Worm (Caenorhabditis elegans): ENCODE results near the gene F53A9.3.

F53A9.3 gene

ce11 chrX:8708053-8708452 is at the start of gene F53A9.3:
F53A9.3 (plus strand) TSS chrX:8708353.
- TF ChIP-seq W03F9.2 (tag; optimal IDR thresholded peaks at IDR 0.05) (no peak), him-1 (tag; optimal IDR thresholded peaks at IDR 0.05) (no peak), dao-5 (tag; optimal IDR thresholded peaks at IDR 0.05) (no peak)

ce11 chrX:8659521-8659920 is 48.6 kb upstream of the F53A9.3 start:
- TF ChIP-seq him-1 (tag; optimal IDR thresholded peaks at IDR 0.05), result no peak
- no peak for TF ChIP-seq W03F9.2 (tag; optimal IDR thresholded peaks at IDR 0.05)
- TF ChIP-seq dao-5 (tag; optimal IDR thresholded peaks at IDR 0.05), result no peak

- no peak for TF ChIP-seq dao-5 (tag; optimal IDR thresholded peaks at IDR 0.05)
- no peak for TF ChIP-seq W03F9.2 (tag; optimal IDR thresholded peaks at IDR 0.05)
- no peak for TF ChIP-seq him-1 (tag; optimal IDR thresholded peaks at IDR 0.05)
These were observed 47.8 kb upstream of the F53A9.3 start, which contains the start of gene rig-1 for ce11 chrX:8660319-8660718. rig-1 (plus strand) TSS chrX:8660619.

- no peak for TF ChIP-seq dao-5 (tag; optimal IDR thresholded peaks at IDR 0.05)
- no peak for TF ChIP-seq him-1 (tag; optimal IDR thresholded peaks at IDR 0.05)
- TF ChIP-seq W03F9.2 (tag; optimal IDR thresholded peaks at IDR 0.05), result no peak
These were observed 47.2 kb upstream of the F53A9.3 start for ce11 chrX:8660909-8661308.

ce11 chrX:8662452-8662851 is 45.7 kb upstream of the F53A9.3 start:
- TF ChIP-seq W03F9.2 (tag; optimal IDR thresholded peaks at IDR 0.05), result no peak
- TF ChIP-seq dao-5 (tag; optimal IDR thresholded peaks at IDR 0.05), result no peak
- no peak for TF ChIP-seq him-1 (tag; optimal IDR thresholded peaks at IDR 0.05)

ce11 chrX:8672760-8673159 is 35.4 kb upstream of the F53A9.3 start, which contains the start of the genes K09E2.2 and K09E2.3:
K09E2.2 (plus strand) TSS chrX:8673060.
K09E2.3 (plus strand) TSS chrX:8673084.
- TF ChIP-seq him-1 (tag; optimal IDR thresholded peaks at IDR 0.05) (no peak), dao-5 (tag; optimal IDR thresholded peaks at IDR 0.05) (no peak), W03F9.2 (tag; optimal IDR thresholded peaks at IDR 0.05) (no peak)

ce11 chrX:8674514-8674913 is 33.6 kb upstream of the F53A9.3 start:
- no peak for TF ChIP-seq him-1 (tag; optimal IDR thresholded peaks at IDR 0.05)
- peak; percentile 22 for TF ChIP-seq W03F9.2 (tag; optimal IDR thresholded peaks at IDR 0.05)
- TF ChIP-seq dao-5 (tag; optimal IDR thresholded peaks at IDR 0.05), result no peak

- no peak for TF ChIP-seq W03F9.2 (tag; optimal IDR thresholded peaks at IDR 0.05)
- no peak for TF ChIP-seq him-1 (tag; optimal IDR thresholded peaks at IDR 0.05)
- no peak for TF ChIP-seq dao-5 (tag; optimal IDR thresholded peaks at IDR 0.05)
These were observed 33.0 kb upstream of the F53A9.3 start for ce11 chrX:8675151-8675550.

ce11 chrX:8676088-8676779 is 31.9 kb upstream of the F53A9.3 start:
- TF ChIP-seq dao-5 (tag; optimal IDR thresholded peaks at IDR 0.05) (no peak), W03F9.2 (tag; optimal IDR thresholded peaks at IDR 0.05) (no peak), him-1 (tag; optimal IDR thresholded peaks at IDR 0.05) (no peak)

ce11 chrX:8677320-8677719 is 30.8 kb upstream of the F53A9.3 start:
- no peak for TF ChIP-seq him-1 (tag; optimal IDR thresholded peaks at IDR 0.05)
- no peak for TF ChIP-seq dao-5 (tag; optimal IDR thresholded peaks at IDR 0.05)
- no peak for TF ChIP-seq W03F9.2 (tag; optimal IDR thresholded peaks at IDR 0.05)

- TF ChIP-seq W03F9.2 (tag; optimal IDR thresholded peaks at IDR 0.05), result no peak
- no peak for TF ChIP-seq dao-5 (tag; optimal IDR thresholded peaks at IDR 0.05)
- TF ChIP-seq him-1 (tag; optimal IDR thresholded peaks at IDR 0.05), result no peak
These were observed 30.3 kb upstream of the F53A9.3 start for ce11 chrX:8677873-8678272.

- TF ChIP-seq dao-5 (tag; optimal IDR thresholded peaks at IDR 0.05) (no peak), W03F9.2 (tag; optimal IDR thresholded peaks at IDR 0.05) (no peak), him-1 (tag; optimal IDR thresholded peaks at IDR 0.05) (no peak)
These were observed 26.6 kb upstream of the F53A9.3 start, which contains the start of gene K09E2.1 for ce11 chrX:8681600-8681999. K09E2.1 (plus strand) TSS chrX:8681900.

- no peak for TF ChIP-seq W03F9.2 (tag; optimal IDR thresholded peaks at IDR 0.05)
- no peak for TF ChIP-seq him-1 (tag; optimal IDR thresholded peaks at IDR 0.05)
- TF ChIP-seq dao-5 (tag; optimal IDR thresholded peaks at IDR 0.05), result no peak
These were observed 10.6 kb upstream of the F53A9.3 start, which contains the start of gene frpr-8 for ce11 chrX:8697517-8697916. frpr-8 (plus strand) TSS chrX:8697817.

ce11 chrX:8703664-8704356 is 4.3 kb upstream of the F53A9.3 start, which contains the start of gene jbts-14:
jbts-14 (plus strand) TSS chrX:8704306.
- TF ChIP-seq him-1 (tag; optimal IDR thresholded peaks at IDR 0.05) (no peak), dao-5 (tag; optimal IDR thresholded peaks at IDR 0.05) (no peak), W03F9.2 (tag; optimal IDR thresholded peaks at IDR 0.05) (no peak)
